2 worm cellular contexts compared by ENCODE assay signal in genomic region chrIII:13378242-13378641, ce11.
TF ChIP-seq lines count a peak whose summit lies in the region.

Gene T03F6.10 (minus strand): TSS chrIII:13378342.

TF ChIP-seq in whole organism, L4 larva, 104 proteins besides CTCF, POLR2A, EP300 and RAD21:
- TF ChIP-seq aha-1 (tag; lab: Kevin White, UChicago) (peak; percentile 44), nhr-28 (tag; optimal IDR thresholded peaks at IDR 0.05; lab: Kevin White, UChicago) (no peak), mdt-29 (GFP tag; IDR thresholded peaks at IDR 0.05; lab: Robert Waterston, UW) (no peak)
TF ChIP-seq in whole organism, L4 larva: peak in this region for 1.

TF ChIP-seq in whole organism, young adult, 124 proteins besides CTCF, POLR2A, EP300 and RAD21:
- no peak for TF ChIP-seq attf-3 (GFP tag; conservative IDR thresholded peaks at IDR 0.05; lab: Robert Waterston, UW)
- TF ChIP-seq cebp-2 (GFP tag; IDR thresholded peaks at IDR 0.05; lab: Robert Waterston, UW), result 0 out of 2 replicates have a peak, but pooled peaks have one; percentile 29
